Worm (Caenorhabditis elegans) whole organism, L3 larva: ENCODE data around the gene che-10.

ENCODE experiments used
- ZK546.5 ChIP-seq: sonication (generic microtip); optimal IDR thresholded peaks from 2 replicates; lab custom pipeline; 2017; ENCODE audit warnings: missing biosample characterization, missing genetic modification characterization
- fos-1 ChIP-seq: fragments of 150-350 bp; optimal IDR thresholded peaks from 2 replicates; lab custom pipeline; 2014; ENCODE audit warnings: missing biosample characterization, missing genetic modification characterization
- lin-15B ChIP-seq: fragments of 150-350 bp; optimal IDR thresholded peaks from 2 replicates; lab custom pipeline; 2014; ENCODE audit warnings: missing biosample characterization, missing genetic modification characterization
- lin-39 ChIP-seq: fragments of 150-350 bp; optimal IDR thresholded peaks from 2 replicates; lab custom pipeline; 2018; ENCODE audit warnings: missing biosample characterization, missing genetic modification reagents, missing genetic modification characterization
- nhr-76 ChIP-seq: fragments of 150-350 bp; sonication (generic microtip); optimal IDR thresholded peaks from 5 replicates; lab custom pipeline; 2014; ENCODE audit warnings: missing biosample characterization, missing genetic modification characterization
- skn-1 ChIP-seq: fragments of 150-350 bp; optimal IDR thresholded peaks from 2 replicates; lab custom pipeline; 2014; ENCODE audit warnings: missing biosample characterization, missing genetic modification characterization
- snpc-4 ChIP-seq: fragments of 150-350 bp; optimal IDR thresholded peaks from 2 replicates; lab custom pipeline; 2014; ENCODE audit warnings: missing biosample characterization, missing genetic modification characterization
- unc-39 ChIP-seq: sonication (generic microtip); optimal IDR thresholded peaks from 4 replicates; lab custom pipeline; 2017; ENCODE audit warnings: missing biosample characterization, missing genetic modification characterization
- zag-1 ChIP-seq: fragments of 150-350 bp; optimal IDR thresholded peaks from 2 replicates; lab custom pipeline; 2014; ENCODE audit warnings: missing biosample characterization, missing genetic modification characterization

- no peak for TF ChIP-seq nhr-76 (tag; lab: Kevin White, UChicago)
- TF ChIP-seq ZK546.5 (tag; lab: Kevin White, UChicago): no peak
- no peak for TF ChIP-seq fos-1
- TF ChIP-seq snpc-4 (tag; lab: Kevin White, UChicago): no peak
- TF ChIP-seq lin-15B (tag; lab: Kevin White, UChicago): no peak
- TF ChIP-seq unc-39 (tag; lab: Kevin White, UChicago): no peak
- no peak for TF ChIP-seq lin-39
- no peak for TF ChIP-seq zag-1 (tag; lab: Kevin White, UChicago)
- TF ChIP-seq skn-1: no peak
Observed at ce11 chrII:4598815-4599214, 39.3 kb downstream of the che-10 start.
